Worm (Caenorhabditis elegans) whole organism, mixed stage, embryonic: Measurements from ENCODE around the gene abcx-1.

Experiments
- M03D4.4 ChIP-seq: sonication (generic microtip); optimal IDR thresholded peaks from 2 replicates; lab custom pipeline; 2017; ENCODE audit warnings: mild to moderate bottlenecking, missing genetic modification characterization, missing compliant biosample characterization
- bed-3 ChIP-seq: fragments of 200-800 bp; sonication (Bioruptor generic); optimal IDR thresholded peaks from 3 replicates; lab custom pipeline; 2018; ENCODE audit warnings: mild to moderate bottlenecking, missing genetic modification characterization, moderate library complexity, missing compliant biosample characterization
- blmp-1 ChIP-seq: fragments of 150-350 bp; optimal IDR thresholded peaks from 2 replicates; lab custom pipeline; 2014; ENCODE audit warnings: missing biosample characterization, missing genetic modification characterization
- ceh-39 ChIP-seq: fragments of 150-350 bp; optimal IDR thresholded peaks from 2 replicates; lab custom pipeline; 2014; ENCODE audit warnings: missing biosample characterization, missing genetic modification characterization
- ceh-43 ChIP-seq: fragments of 200-800 bp; sonication (Bioruptor generic); optimal IDR thresholded peaks from 2 replicates; lab custom pipeline; 2018; ENCODE audit warnings: mild to moderate bottlenecking, missing genetic modification characterization, moderate library complexity, missing compliant biosample characterization
- ceh-83 ChIP-seq: fragments of 200-800 bp; sonication (Bioruptor generic); optimal IDR thresholded peaks from 2 replicates; lab custom pipeline; 2018; ENCODE audit warnings: mild to moderate bottlenecking, missing genetic modification characterization, missing compliant biosample characterization
- ces-1 ChIP-seq: fragments of 150-350 bp; optimal IDR thresholded peaks from 2 replicates; lab custom pipeline; 2014; ENCODE audit warnings: missing biosample characterization, missing genetic modification reagents, missing genetic modification characterization
- cnd-1 ChIP-seq: fragments of 200-800 bp; sonication (Bioruptor generic); optimal IDR thresholded peaks from 2 replicates; lab custom pipeline; 2018; ENCODE audit warnings: mild to moderate bottlenecking, missing genetic modification characterization, missing compliant biosample characterization
- drap-1 ChIP-seq: fragments of 200-800 bp; sonication (Bioruptor generic); optimal IDR thresholded peaks from 3 replicates; lab custom pipeline; 2018; ENCODE audit warnings: mild to moderate bottlenecking, missing genetic modification characterization, missing compliant biosample characterization
- elt-1 ChIP-seq: sonication (generic microtip); optimal IDR thresholded peaks from 2 replicates; lab custom pipeline; 2017; ENCODE audit warnings: missing genetic modification characterization, mild to moderate bottlenecking, missing compliant biosample characterization, antibody characterized with exemption, moderate library complexity, borderline replicate concordance; ENCODE audit not compliant: insufficient read depth
- elt-3 ChIP-seq: fragments of 150-350 bp; optimal IDR thresholded peaks from 2 replicates; lab custom pipeline; 2014; ENCODE audit warnings: missing biosample characterization, missing genetic modification characterization
- flh-1 ChIP-seq: fragments of 200-800 bp; sonication (Bioruptor generic); optimal IDR thresholded peaks from 2 replicates; lab custom pipeline; 2018; ENCODE audit warnings: mild to moderate bottlenecking, missing genetic modification characterization, moderate library complexity, missing compliant biosample characterization
- ham-2 ChIP-seq: fragments of 200-800 bp; sonication (Bioruptor generic); optimal IDR thresholded peaks from 2 replicates; lab custom pipeline; 2018; ENCODE audit warnings: mild to moderate bottlenecking, missing genetic modification characterization, missing compliant biosample characterization
- hlh-1 ChIP-seq: fragments of 150-350 bp; optimal IDR thresholded peaks from 2 replicates; lab custom pipeline; 2014; ENCODE audit warnings: missing biosample characterization, missing genetic modification reagents, missing genetic modification characterization
- lin-13 ChIP-seq: fragments of 150-350 bp; optimal IDR thresholded peaks from 2 replicates; lab custom pipeline; 2014; ENCODE audit warnings: missing biosample characterization, missing genetic modification characterization
- mab-5 ChIP-seq: fragments of 150-350 bp; optimal IDR thresholded peaks from 2 replicates; lab custom pipeline; 2014; ENCODE audit warnings: missing biosample characterization, missing genetic modification characterization
- mep-1 ChIP-seq: fragments of 150-350 bp; optimal IDR thresholded peaks from 2 replicates; lab custom pipeline; 2017; ENCODE audit warnings: missing biosample characterization, missing genetic modification reagents, missing genetic modification characterization, inconsistent platforms
- nhr-12 ChIP-seq: fragments of 150-350 bp; optimal IDR thresholded peaks from 2 replicates; lab custom pipeline; 2014; ENCODE audit warnings: missing biosample characterization, missing genetic modification characterization
- nhr-2 ChIP-seq: fragments of 150-350 bp; optimal IDR thresholded peaks from 2 replicates; lab custom pipeline; 2014; ENCODE audit warnings: missing biosample characterization, missing genetic modification characterization
- nhr-76 ChIP-seq: sonication (generic microtip); optimal IDR thresholded peaks from 2 replicates; lab custom pipeline; 2017; ENCODE audit warnings: missing biosample characterization, missing genetic modification characterization
- pha-4 ChIP-seq: fragments of 150-350 bp; optimal IDR thresholded peaks from 2 replicates; lab custom pipeline; 2018; ENCODE audit warnings: missing biosample characterization, missing genetic modification reagents, missing genetic modification characterization
- sem-2 ChIP-seq: fragments of 200-800 bp; sonication (Bioruptor generic); optimal IDR thresholded peaks from 2 replicates; lab custom pipeline; 2018; ENCODE audit warnings: mild to moderate bottlenecking, missing genetic modification characterization, missing compliant biosample characterization
- snpc-4 ChIP-seq: fragments of 150-350 bp; optimal IDR thresholded peaks from 2 replicates; lab custom pipeline; 2014; ENCODE audit warnings: missing biosample characterization, missing genetic modification characterization
- sptf-1 ChIP-seq: sonication (generic microtip); optimal IDR thresholded peaks from 2 replicates; lab custom pipeline; 2017; ENCODE audit warnings: mild to moderate bottlenecking, missing genetic modification characterization, moderate library complexity, missing compliant biosample characterization
- tbx-8 ChIP-seq: fragments of 200-800 bp; sonication (Bioruptor generic); optimal IDR thresholded peaks from 2 replicates; lab custom pipeline; 2018; ENCODE audit warnings: mild to moderate bottlenecking, missing genetic modification characterization, moderate library complexity, missing compliant biosample characterization
- unc-39 ChIP-seq: fragments of 150-350 bp; optimal IDR thresholded peaks from 2 replicates; lab custom pipeline; 2014; ENCODE audit warnings: missing biosample characterization, missing genetic modification characterization
- unc-62 ChIP-seq: fragments of 150-350 bp; optimal IDR thresholded peaks from 2 replicates; lab custom pipeline; 2014; ENCODE audit warnings: missing biosample characterization, missing genetic modification reagents, missing genetic modification characterization
- zip-8 ChIP-seq: fragments of 150-350 bp; optimal IDR thresholded peaks from 2 replicates; lab custom pipeline; 2014; ENCODE audit warnings: missing biosample characterization, missing genetic modification characterization
- ztf-11 ChIP-seq: fragments of 150-350 bp; optimal IDR thresholded peaks from 2 replicates; lab custom pipeline; 2014; ENCODE audit warnings: missing biosample characterization, missing genetic modification characterization

Gene abcx-1

DNA sequence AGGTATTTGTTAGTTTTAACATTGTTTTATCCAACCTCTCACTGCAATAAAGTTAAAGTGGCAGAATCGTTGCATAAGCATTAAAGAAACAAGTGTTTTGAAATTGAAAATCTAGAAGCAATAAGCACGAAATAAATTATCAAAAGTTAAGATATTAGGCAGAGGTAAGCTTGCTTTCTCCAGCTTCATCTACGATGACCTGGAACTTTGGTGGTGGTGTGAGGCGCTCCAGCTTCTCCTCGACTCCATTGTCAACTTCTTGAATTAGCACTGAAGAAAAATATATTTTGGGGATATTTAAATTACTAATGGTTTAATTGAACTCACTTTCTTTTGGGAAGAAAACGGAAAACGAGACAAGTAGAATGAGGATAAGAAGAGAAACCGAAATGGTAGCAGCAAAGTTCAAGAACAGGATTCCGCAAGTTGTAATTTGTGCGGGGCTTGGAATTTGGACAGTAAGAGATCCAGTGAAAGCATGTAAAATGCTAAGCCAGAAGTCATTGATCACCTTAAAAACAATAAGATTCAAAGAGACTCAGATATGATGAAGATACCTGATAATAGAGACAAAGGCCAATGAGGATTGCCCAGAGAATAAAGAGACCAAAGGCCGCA, 38.1 kb upstream of the abcx-1 start:
- no peak for TF ChIP-seq ces-1
- TF ChIP-seq lin-13 (tag; lab: Kevin White, UChicago), result no peak
- TF ChIP-seq hlh-1 (tag; lab: Kevin White, UChicago), result no peak
- no peak for TF ChIP-seq ham-2 (GFP tag; lab: Kevin White, UChicago)
- TF ChIP-seq ceh-43 (GFP tag; lab: Kevin White, UChicago), result no peak
- no peak for TF ChIP-seq M03D4.4 (tag; lab: Kevin White, UChicago)
- no peak for TF ChIP-seq pha-4 (tag; lab: Kevin White, UChicago)
- no peak for TF ChIP-seq nhr-76 (tag; lab: Kevin White, UChicago)
- no peak for TF ChIP-seq snpc-4 (tag; lab: Kevin White, UChicago)
- TF ChIP-seq sptf-1 (tag; lab: Kevin White, UChicago), result no peak
- no peak for TF ChIP-seq nhr-2 (tag; lab: Kevin White, UChicago)
- no peak for TF ChIP-seq bed-3 (GFP tag; lab: Kevin White, UChicago)
- no peak for TF ChIP-seq blmp-1

ce11 chrII:6496496-6496895, 35.5 kb upstream of the abcx-1 start:
- no peak for TF ChIP-seq nhr-76 (tag; lab: Kevin White, UChicago)
- no peak for TF ChIP-seq tbx-8 (GFP tag; lab: Kevin White, UChicago)
- no peak for TF ChIP-seq unc-39 (tag; lab: Kevin White, UChicago)
- no peak for TF ChIP-seq flh-1 (GFP tag; lab: Kevin White, UChicago)
- no peak for TF ChIP-seq bed-3 (GFP tag; lab: Kevin White, UChicago)
- TF ChIP-seq nhr-12 (tag; lab: Kevin White, UChicago), result no peak
- TF ChIP-seq mep-1, result no peak
- TF ChIP-seq cnd-1 (tag; lab: Kevin White, UChicago), result no peak
- TF ChIP-seq sptf-1 (tag; lab: Kevin White, UChicago), result no peak
- no peak for TF ChIP-seq mab-5 (tag; lab: Kevin White, UChicago)
- TF ChIP-seq unc-62 (GFP tag; lab: Kevin White, UChicago), result no peak
- no peak for TF ChIP-seq ztf-11
- no peak for TF ChIP-seq sem-2 (GFP tag; lab: Kevin White, UChicago)
- no peak for TF ChIP-seq ceh-39 (tag; lab: Kevin White, UChicago)
- TF ChIP-seq pha-4 (tag; lab: Kevin White, UChicago), result no peak
- TF ChIP-seq ceh-43 (GFP tag; lab: Kevin White, UChicago), result no peak
- TF ChIP-seq drap-1 (GFP tag; lab: Kevin White, UChicago), result no peak
- no peak for TF ChIP-seq ceh-83 (GFP tag; lab: Kevin White, UChicago)
- TF ChIP-seq, all 35 proteins: peak for 0

- peak; percentile 34 for TF ChIP-seq ces-1
- no peak for TF ChIP-seq bed-3 (GFP tag; lab: Kevin White, UChicago)
Observed at ce11 chrII:6497137-6497536, 34.8 kb upstream of the abcx-1 start.

ce11 chrII:6498609-6499008, 33.4 kb upstream of the abcx-1 start:
- no peak for TF ChIP-seq unc-62 (GFP tag; lab: Kevin White, UChicago)
- TF ChIP-seq ces-1, result peak; percentile 52

DNA sequence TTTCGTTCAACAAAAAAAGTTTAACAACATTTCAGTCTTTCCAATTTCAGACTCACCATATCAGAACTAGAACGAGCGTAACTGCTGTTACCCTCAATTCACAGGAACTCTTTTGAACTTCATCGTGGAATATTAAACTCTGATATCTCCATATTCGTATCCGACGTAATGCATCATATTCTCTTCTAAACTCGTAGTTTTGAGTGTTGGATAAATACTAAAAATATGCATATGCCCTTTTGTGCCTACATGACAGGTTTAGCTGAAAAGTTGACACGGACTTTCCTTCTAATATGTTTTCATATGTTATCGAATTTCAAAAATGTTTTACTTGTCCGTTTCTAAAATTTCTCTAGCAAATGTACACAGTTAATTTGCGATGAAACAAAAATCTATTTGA, 32.9 kb upstream of the abcx-1 start, which contains the start of gene twk-49:
Gene twk-49 (minus strand): TSS at position 101 of the 400 bp plus-strand sequence.
- no peak for TF ChIP-seq ceh-83 (GFP tag; lab: Kevin White, UChicago)
- TF ChIP-seq mep-1, result no peak
- TF ChIP-seq elt-3 (tag; lab: Kevin White, UChicago), result no peak
- no peak for TF ChIP-seq ceh-39 (tag; lab: Kevin White, UChicago)
- no peak for TF ChIP-seq bed-3 (GFP tag; lab: Kevin White, UChicago)
- no peak for TF ChIP-seq flh-1 (GFP tag; lab: Kevin White, UChicago)
- TF ChIP-seq snpc-4 (tag; lab: Kevin White, UChicago), result no peak
- no peak for TF ChIP-seq M03D4.4 (tag; lab: Kevin White, UChicago)
- no peak for TF ChIP-seq nhr-76 (tag; lab: Kevin White, UChicago)
- no peak for TF ChIP-seq hlh-1 (tag; lab: Kevin White, UChicago)
- TF ChIP-seq zip-8 (tag; lab: Kevin White, UChicago), result no peak
- TF ChIP-seq elt-1 (tag; lab: Kevin White, UChicago), result no peak
- TF ChIP-seq lin-13 (tag; lab: Kevin White, UChicago), result no peak
- TF ChIP-seq ceh-43 (GFP tag; lab: Kevin White, UChicago), result no peak
- TF ChIP-seq, all 35 proteins: peak for 0
